Fruit fly (Drosophila melanogaster) whole organism, embryonic: ENCODE measurements around the gene Sfp77F.

Experiments used
- Abd-B ChIP-seq: fragments of 200-800 bp; sonication (Bioruptor generic); optimal IDR thresholded peaks from 2 replicates; lab custom pipeline; 2018; ENCODE audit warnings: missing biosample characterization, mild to moderate bottlenecking, missing genetic modification characterization, moderate library complexity
- Awh ChIP-seq: fragments of 200-800 bp; sonication (Bioruptor generic); IDR thresholded peaks from 2 replicates; pipeline ENCODE4, ENCODE4 v1.3.6; 2022; ENCODE audit warnings: missing biosample characterization, missing genetic modification characterization
- B-H2 ChIP-seq: fragments of 200-800 bp; sonication (Bioruptor generic); optimal IDR thresholded peaks from 2 replicates; lab custom pipeline; 2018; ENCODE audit warnings: missing biosample characterization, mild to moderate bottlenecking, missing genetic modification characterization
- BEAF-32 ChIP-seq: fragments of 200-800 bp; sonication (Bioruptor generic); optimal IDR thresholded peaks from 3 replicates; lab custom pipeline; 2017; ENCODE audit warnings: missing biosample characterization, missing genetic modification characterization, mild to moderate bottlenecking, moderate library complexity, missing genetic modification reagents
- C15 ChIP-seq: fragments of 200-800 bp; sonication (Bioruptor generic); IDR thresholded peaks from 3 replicates; pipeline ENCODE4 v1.3.6; 2022; ENCODE audit warnings: missing biosample characterization, missing genetic modification characterization
- CG10366 ChIP-seq: fragments of 200-800 bp; sonication (Bioruptor generic); IDR thresholded peaks from 2 replicates; pipeline ENCODE4 v1.3.6; 2022; ENCODE audit warnings: missing biosample characterization, missing genetic modification characterization
- CG10543 ChIP-seq: fragments of 200-800 bp; sonication (Bioruptor generic); optimal IDR thresholded peaks from 3 replicates; lab custom pipeline; 2017; ENCODE audit warnings: missing biosample characterization, mild to moderate bottlenecking, missing genetic modification characterization, moderate library complexity
- CG10979 ChIP-seq: fragments of 200-800 bp; sonication (Bioruptor generic); optimal IDR thresholded peaks from 2 replicates; lab custom pipeline; 2018; ENCODE audit warnings: missing biosample characterization, mild to moderate bottlenecking, missing genetic modification characterization, moderate library complexity
- CG11504 ChIP-seq: fragments of 200-800 bp; sonication (Bioruptor generic); optimal IDR thresholded peaks from 3 replicates; lab custom pipeline; 2019; ENCODE audit warnings: missing biosample characterization, mild to moderate bottlenecking, missing genetic modification characterization, moderate library complexity
- CG12236 ChIP-seq: fragments of 200-800 bp; sonication (Bioruptor generic); optimal IDR thresholded peaks from 2 replicates; lab custom pipeline; 2016; ENCODE audit warnings: missing biosample characterization, missing genetic modification characterization
- CG12391 ChIP-seq: fragments of 200-800 bp; sonication (Bioruptor generic); optimal IDR thresholded peaks from 3 replicates; lab custom pipeline; 2018; ENCODE audit warnings: missing biosample characterization, mild to moderate bottlenecking, missing genetic modification characterization, moderate library complexity
- CG13296 ChIP-seq: fragments of 200-800 bp; sonication (Bioruptor generic); optimal IDR thresholded peaks from 3 replicates; lab custom pipeline; 2018; ENCODE audit warnings: missing biosample characterization, mild to moderate bottlenecking, missing genetic modification characterization
- CG15269 ChIP-seq: fragments of 200-800 bp; sonication (Bioruptor generic); optimal IDR thresholded peaks from 2 replicates; lab custom pipeline; 2018; ENCODE audit warnings: missing biosample characterization, mild to moderate bottlenecking, missing genetic modification characterization, moderate library complexity
- CG1602 ChIP-seq: fragments of 200-800 bp; sonication (Bioruptor generic); optimal IDR thresholded peaks from 3 replicates; lab custom pipeline; 2016; ENCODE audit warnings: missing biosample characterization, missing genetic modification characterization
- CG1832 ChIP-seq: fragments of 200-800 bp; sonication (Bioruptor generic); optimal IDR thresholded peaks from 2 replicates; lab custom pipeline; 2017; ENCODE audit warnings: missing biosample characterization, mild to moderate bottlenecking, missing genetic modification characterization, inconsistent platforms
- CG30431 ChIP-seq: fragments of 200-800 bp; sonication (Bioruptor generic); optimal IDR thresholded peaks from 2 replicates; lab custom pipeline; 2017; ENCODE audit warnings: missing biosample characterization, missing genetic modification characterization
- CG31441 ChIP-seq: fragments of 200-800 bp; sonication (Bioruptor generic); IDR thresholded peaks from 2 replicates; pipeline ENCODE4 v1.3.6; 2022; ENCODE audit warnings: missing biosample characterization, missing genetic modification characterization
- CG6175 ChIP-seq: fragments of 200-800 bp; sonication (Bioruptor generic); IDR thresholded peaks from 3 replicates; pipeline ENCODE4 v1.3.6; 2022; ENCODE audit warnings: missing biosample characterization, missing genetic modification characterization
- CG8089 ChIP-seq: fragments of 200-800 bp; sonication (Bioruptor generic); optimal IDR thresholded peaks from 3 replicates; lab custom pipeline; 2016; ENCODE audit warnings: missing biosample characterization, missing genetic modification characterization
- CG8281 ChIP-seq: fragments of 200-800 bp; sonication (Bioruptor generic); optimal IDR thresholded peaks from 2 replicates; lab custom pipeline; 2018; ENCODE audit warnings: missing biosample characterization, mild to moderate bottlenecking, missing genetic modification characterization, moderate library complexity
- Chrac-16 ChIP-seq: fragments of 200-800 bp; sonication (Bioruptor generic); optimal IDR thresholded peaks from 3 replicates; lab custom pipeline; 2016; ENCODE audit warnings: missing biosample characterization, missing genetic modification characterization
- CoRest ChIP-seq: fragments of 200-800 bp; sonication (Bioruptor generic); optimal IDR thresholded peaks from 3 replicates; lab custom pipeline; 2018; ENCODE audit warnings: missing biosample characterization, mild to moderate bottlenecking, missing genetic modification characterization, moderate library complexity
- Eip74EF ChIP-seq, 2 experiments: fragments of 200-800 bp in 1 of 2; fragments of >200 bp in 1 of 2; sonication (Bioruptor generic) in 1 of 2; optimal IDR thresholded peaks; 2 replicates each; lab custom pipeline; 2017 to 2019; ENCODE audit warnings: missing biosample characterization in 2 of 2, missing genetic modification characterization in 2 of 2, mild to moderate bottlenecking in 1 of 2, moderate library complexity in 1 of 2
- Hr51 ChIP-seq, 2 experiments: fragments of 200-800 bp; sonication (Bioruptor generic); optimal IDR thresholded peaks; 2 replicates in 1 of 2; 3 replicates in 1 of 2; lab custom pipeline; 2016 to 2018; ENCODE audit warnings: missing biosample characterization in 2 of 2, missing genetic modification characterization in 2 of 2, mild to moderate bottlenecking in 1 of 2, moderate library complexity in 1 of 2
- Hsf ChIP-seq: fragments of 200-800 bp; sonication (Bioruptor generic); optimal IDR thresholded peaks from 3 replicates; lab custom pipeline; 2016; ENCODE audit warnings: missing biosample characterization, missing genetic modification characterization
- Med ChIP-seq: fragments of 200-800 bp; sonication (Bioruptor generic); peaks from one replicate; lab custom pipeline; 2016; ENCODE audit warnings: missing biosample characterization, missing genetic modification characterization, mild to moderate bottlenecking, inconsistent platforms, moderate library complexity
- Nf-YA ChIP-seq: fragments of 200-800 bp; sonication (Bioruptor generic); IDR thresholded peaks from 2 replicates; pipeline ENCODE4 v1.3.6; 2022; ENCODE audit warnings: missing biosample characterization, missing genetic modification characterization
- Oli ChIP-seq: fragments of 200-800 bp; sonication (Bioruptor generic); optimal IDR thresholded peaks from 2 replicates; lab custom pipeline; 2018; ENCODE audit warnings: missing biosample characterization, mild to moderate bottlenecking, missing genetic modification characterization, moderate library complexity
- Scr ChIP-seq: fragments of 200-800 bp; sonication (Bioruptor generic); IDR thresholded peaks from 2 replicates; pipeline ENCODE4 v1.3.6; 2022; ENCODE audit warnings: missing biosample characterization, missing genetic modification characterization; ENCODE audit not compliant: partially characterized antibody
- Sox102F ChIP-seq: fragments of 200-800 bp; sonication (Bioruptor generic); optimal IDR thresholded peaks from 2 replicates; lab custom pipeline; 2018; ENCODE audit warnings: missing biosample characterization, mild to moderate bottlenecking, missing genetic modification characterization, moderate library complexity
- Ssrp ChIP-seq: fragments of 200-800 bp; sonication (Bioruptor generic); optimal IDR thresholded peaks from 2 replicates; lab custom pipeline; 2018; ENCODE audit warnings: missing biosample characterization, mild to moderate bottlenecking, missing genetic modification characterization, moderate library complexity
- ase ChIP-seq: fragments of 200-800 bp; sonication (Bioruptor generic); IDR thresholded peaks from 3 replicates; pipeline ENCODE4 v1.3.6; 2022; ENCODE audit warnings: missing biosample characterization, missing genetic modification characterization
- bsh ChIP-seq, 2 experiments: fragments of 200-800 bp; sonication (Bioruptor generic); optimal IDR thresholded peaks; 2 replicates each; lab custom pipeline; 2017 to 2018; ENCODE audit warnings: mild to moderate bottlenecking in 2 of 2, missing biosample characterization in 2 of 2, missing genetic modification characterization in 2 of 2, moderate library complexity in 1 of 2
- btn ChIP-seq: fragments of 200-800 bp; sonication (Bioruptor generic); optimal IDR thresholded peaks from 2 replicates; lab custom pipeline; 2016; ENCODE audit warnings: missing biosample characterization, missing genetic modification characterization
- chif ChIP-seq, 2 experiments: fragments of 200-800 bp; sonication (Bioruptor generic); optimal IDR thresholded peaks; 3 replicates each; lab custom pipeline; 2016; ENCODE audit warnings: missing biosample characterization in 2 of 2, missing genetic modification characterization in 2 of 2
- chinmo ChIP-seq: fragments of 200-800 bp; sonication (Bioruptor generic); IDR thresholded peaks from 4 replicates; pipeline ENCODE4 v1.3.6; 2022; ENCODE audit warnings: missing biosample characterization, missing genetic modification characterization; ENCODE audit not compliant: partially characterized antibody
- dati ChIP-seq: fragments of 200-800 bp; sonication (Bioruptor generic); IDR thresholded peaks from 2 replicates; pipeline ENCODE4 v1.3.6; 2022; ENCODE audit warnings: missing biosample characterization, missing genetic modification characterization
- gem ChIP-seq: fragments of 200-800 bp; sonication (Bioruptor generic); optimal IDR thresholded peaks from 2 replicates; lab custom pipeline; 2019; ENCODE audit warnings: missing biosample characterization, mild to moderate bottlenecking, missing genetic modification characterization, moderate library complexity
- grau ChIP-seq: fragments of 200-800 bp; optimal IDR thresholded peaks from 3 replicates; lab custom pipeline; 2019; ENCODE audit warnings: missing biosample characterization, mild to moderate bottlenecking, missing genetic modification characterization, moderate library complexity
- hkb ChIP-seq, 2 experiments: fragments of 200-800 bp in 1 of 2; fragments of >200 bp in 1 of 2; sonication (Bioruptor generic) in 1 of 2; IDR thresholded peaks in 1 of 2; optimal IDR thresholded peaks in 1 of 2; 2 replicates each; pipeline versions ENCODE4 v1.3.6 to Lab custom; 2017 to 2022; ENCODE audit warnings: missing biosample characterization in 1 of 2, missing genetic modification characterization in 1 of 2
- ken ChIP-seq: fragments of 200-800 bp; sonication (Bioruptor generic); IDR thresholded peaks from 3 replicates; pipeline ENCODE4 v1.3.6; 2022; ENCODE audit warnings: missing biosample characterization, missing genetic modification characterization
- mam ChIP-seq: fragments of 200-800 bp; sonication (Bioruptor generic); optimal IDR thresholded peaks from 3 replicates; lab custom pipeline; 2016; ENCODE audit warnings: missing biosample characterization, missing genetic modification characterization
- phol ChIP-seq: fragments of 200-800 bp; sonication (Bioruptor generic); optimal IDR thresholded peaks from 3 replicates; lab custom pipeline; 2018; ENCODE audit warnings: missing biosample characterization, mild to moderate bottlenecking, missing genetic modification characterization, moderate library complexity
- sd ChIP-seq: fragments of 200-800 bp; sonication (Bioruptor generic); optimal IDR thresholded peaks from 3 replicates; lab custom pipeline; 2018; ENCODE audit warnings: missing biosample characterization, mild to moderate bottlenecking, missing genetic modification characterization, moderate library complexity
- tap ChIP-seq: fragments of 200-800 bp; optimal IDR thresholded peaks from 3 replicates; lab custom pipeline; 2019; ENCODE audit warnings: missing biosample characterization, mild to moderate bottlenecking, missing genetic modification characterization, moderate library complexity
- tgo ChIP-seq: fragments of 200-800 bp; sonication (Bioruptor generic); IDR thresholded peaks from 3 replicates; pipeline ENCODE4 v1.3.6; 2022; ENCODE audit warnings: missing biosample characterization, missing genetic modification characterization
- twi ChIP-seq: fragments of 200-800 bp; optimal IDR thresholded peaks from 2 replicates; lab custom pipeline; 2019; ENCODE audit warnings: missing biosample characterization, mild to moderate bottlenecking, missing genetic modification characterization, moderate library complexity
- unpg ChIP-seq: fragments of 200-800 bp; sonication (Bioruptor generic); optimal IDR thresholded peaks from 3 replicates; lab custom pipeline; 2018; ENCODE audit warnings: missing biosample characterization, mild to moderate bottlenecking, missing genetic modification characterization, moderate library complexity

Gene Sfp77F

DNA sequence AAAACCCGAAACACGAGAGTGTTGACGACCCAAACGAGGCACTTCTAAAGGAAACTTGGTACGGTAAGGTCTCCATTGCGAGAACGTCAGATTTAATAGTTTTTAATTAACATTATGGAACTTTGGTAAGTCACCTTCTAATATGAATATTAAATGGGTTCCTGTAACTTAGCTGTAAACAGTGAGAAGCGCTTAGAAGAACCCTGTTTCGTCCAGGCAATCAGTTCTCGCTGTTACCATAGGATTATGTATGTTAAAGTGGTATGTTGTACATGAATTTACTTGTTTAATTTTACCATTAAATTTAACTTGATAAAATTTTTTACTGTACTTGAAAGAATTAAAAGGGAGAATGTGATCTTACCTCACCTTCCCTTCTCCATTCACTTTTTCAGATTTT is 24.6 kb upstream of the Sfp77F start (continued):
- TF ChIP-seq CG12391 (tag; lab: Kevin White, UChicago) (peak; percentile 3), Oli (peak; percentile 38), Scr (no peak), B-H2 (GFP tag; lab: Kevin White, UChicago) (no peak), unpg (GFP tag; lab: Kevin White, UChicago) (peak; percentile 3), CG12236 (GFP tag; lab: Kevin White, UChicago) (no peak), CG31441 (GFP tag; lab: Robert Waterston, UW) (0 out of 2 replicates have a peak, but pooled peaks have one; percentile 21), CG1602 (GFP tag; lab: Kevin White, UChicago) (peak; percentile 5), bsh (GFP tag; optimal IDR thresholded peaks at IDR 0.05; lab: Kevin White, UChicago) (peak in 1 of 2 experiments; percentile 14), Sox102F (GFP tag; lab: Kevin White, UChicago) (peak; percentile 25), Ssrp (peak; percentile 27), phol (peak; percentile 41), Nf-YA (no peak), CG10979 (tag; lab: Kevin White, UChicago) (peak; percentile 39), Hsf (GFP tag; lab: Kevin White, UChicago) (peak; percentile 14), btn (no peak), CG8281 (tag; lab: Kevin White, UChicago) (no peak), tgo (GFP tag; lab: Robert Waterston, UW) (no peak), hkb (optimal IDR thresholded peaks at IDR 0.05; lab: Kevin White, UChicago) (no peak), hkb (GFP tag; IDR thresholded peaks at IDR 0.05; lab: Robert Waterston, UW) (no peak), grau (tag; lab: Kevin White, UChicago) (peak; percentile 90), CoRest (peak; percentile 39), Hr51 (GFP tag; optimal IDR thresholded peaks at IDR 0.05; lab: Kevin White, UChicago) (peak in 1 of 2 experiments; percentile 22), chif (GFP tag; optimal IDR thresholded peaks at IDR 0.05; lab: Kevin White, UChicago) (peak in 1 of 2 experiments; percentile 2), CG11504 (tag; lab: Kevin White, UChicago) (peak; percentile 22), gem (peak; percentile 54)

dm6 chr3L:20920495-20920894 is 23.3 kb upstream of the Sfp77F start:
- TF ChIP-seq Med (GFP tag; lab: Kevin White, UChicago), result peak; percentile 49
- TF ChIP-seq mam, result no peak
- peak; percentile 45 for TF ChIP-seq Abd-B (GFP tag; lab: Kevin White, UChicago)
- TF ChIP-seq CG15269 (tag; lab: Kevin White, UChicago), result peak; percentile 34
- peak; percentile 59 for TF ChIP-seq twi
- peak; percentile 61 for TF ChIP-seq sd (tag; lab: Kevin White, UChicago)

DNA sequence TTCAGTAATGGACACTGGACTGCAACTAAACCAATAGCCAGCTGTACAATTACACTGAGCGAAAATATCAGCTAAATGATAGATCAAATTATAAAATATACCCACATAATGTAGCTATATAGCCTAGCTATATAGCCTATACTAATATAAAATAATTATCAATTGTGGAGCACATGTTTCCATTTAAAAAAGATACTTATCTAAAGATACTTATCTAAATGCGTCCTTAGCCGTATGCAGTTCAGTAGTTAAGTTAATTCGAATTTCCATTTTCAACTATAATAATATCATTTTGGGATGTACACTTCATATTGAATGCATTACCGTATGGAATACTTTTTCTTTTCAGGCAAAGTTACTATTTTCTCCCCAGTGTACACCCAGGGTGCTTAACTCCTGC is 21.7 kb upstream of the Sfp77F start:
- TF ChIP-seq chinmo (GFP tag; lab: Robert Waterston, UW) (no peak), CG13296 (no peak), ken (GFP tag; lab: Robert Waterston, UW) (no peak), CG10366 (GFP tag; lab: Robert Waterston, UW) (no peak), CG10543 (GFP tag; lab: Kevin White, UChicago) (no peak), dati (GFP tag; lab: Robert Waterston, UW) (no peak), CG10979 (tag; lab: Kevin White, UChicago) (peak; percentile 57), CG6175 (GFP tag; lab: Robert Waterston, UW) (no peak), tap (tag; lab: Kevin White, UChicago) (no peak), CG8089 (GFP tag; lab: Kevin White, UChicago) (no peak), C15 (GFP tag; lab: Robert Waterston, UW) (no peak), Med (GFP tag; lab: Kevin White, UChicago) (no peak), Eip74EF (GFP tag; optimal IDR thresholded peaks at IDR 0.05; lab: Kevin White, UChicago) (no peak), Awh (GFP tag; lab: Robert Waterston, UW) (no peak), BEAF-32 (GFP tag; lab: Kevin White, UChicago) (no peak), CG30431 (GFP tag; lab: Kevin White, UChicago) (no peak), CG1832 (GFP tag; lab: Kevin White, UChicago) (no peak), CG8281 (tag; lab: Kevin White, UChicago) (no peak), Chrac-16 (GFP tag; lab: Kevin White, UChicago) (no peak), ase (GFP tag; lab: Robert Waterston, UW) (no peak)
